Fruit fly (Drosophila melanogaster): Measurements from ENCODE around the gene CG1105.

CG1105 gene

DNA sequence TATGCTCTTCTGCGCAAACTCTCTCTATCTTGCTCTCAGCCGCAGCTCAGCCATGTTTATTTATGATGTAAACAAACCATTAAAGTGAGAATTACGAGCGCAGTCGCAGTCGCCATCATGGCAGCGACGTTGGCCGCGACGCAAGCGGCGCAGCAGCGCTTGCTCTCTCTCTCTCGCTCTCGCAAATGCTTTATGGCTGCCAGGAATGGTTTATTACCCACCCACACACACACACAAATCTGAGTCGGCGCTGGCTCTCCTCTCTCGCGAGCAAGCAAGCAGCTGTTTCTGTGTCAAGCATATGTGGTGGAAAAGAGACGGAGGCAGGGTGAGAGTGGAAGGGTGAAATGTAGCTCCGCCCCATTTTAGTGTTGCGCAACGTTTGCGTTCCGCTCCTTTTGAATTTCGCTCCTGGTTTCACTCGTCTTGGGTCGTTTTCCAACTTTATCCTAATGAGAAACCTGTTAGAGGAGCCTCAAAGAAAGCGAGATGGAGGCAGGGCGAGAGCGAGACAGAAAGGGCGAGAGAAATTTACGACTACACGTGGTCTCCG is 29.6 kb downstream of the CG1105 start (continued):
- TF ChIP-seq Nf-YA (GFP tag; IDR thresholded peaks at IDR 0.05) (no peak), Oli (tag; optimal IDR thresholded peaks at IDR 0.05) (no peak), D19A (tag; optimal IDR thresholded peaks at IDR 0.05) (no peak), abd-A (tag; optimal IDR thresholded peaks at IDR 0.05) (peak; percentile 100), Scr (GFP tag; IDR thresholded peaks at IDR 0.05; ENCODE audit: partially characterized antibody) (peak; percentile 52), PHDP (tag; optimal IDR thresholded peaks at IDR 0.05) (no peak), lab (GFP tag; optimal IDR thresholded peaks at IDR 0.05) (peak; percentile 8), CG42726 (GFP tag; IDR thresholded peaks at IDR 0.05; ENCODE audit: partially characterized antibody) (no peak), CG30403 (GFP tag; optimal IDR thresholded peaks at IDR 0.05) (no peak), crc (GFP tag; optimal IDR thresholded peaks at IDR 0.05) (no peak), trh (GFP tag; optimal IDR thresholded peaks at IDR 0.05) (no peak), CG10147 (GFP tag; optimal IDR thresholded peaks at IDR 0.05) (no peak), ab (GFP tag; optimal IDR thresholded peaks at IDR 0.05) (no peak), CG18476 (GFP tag; optimal IDR thresholded peaks at IDR 0.05) (no peak), gro (GFP tag; optimal IDR thresholded peaks at IDR 0.05) (peak; percentile 31), pros (GFP tag; optimal IDR thresholded peaks at IDR 0.05) (peak; percentile 97), prd (optimal IDR thresholded peaks at IDR 0.05) (no peak), prd (GFP tag; IDR thresholded peaks at IDR 0.05) (no peak), CG7839 (tag; optimal IDR thresholded peaks at IDR 0.05) (no peak), CG9797 (GFP tag; optimal IDR thresholded peaks at IDR 0.05) (no peak), p53 (GFP tag; optimal IDR thresholded peaks at IDR 0.05) (no peak), CG6854 (GFP tag; optimal IDR thresholded peaks at IDR 0.05) (no peak), Hsf (GFP tag; optimal IDR thresholded peaks at IDR 0.05) (no peak), grau (tag; optimal IDR thresholded peaks at IDR 0.05) (no peak), CG13894 (tag; optimal IDR thresholded peaks at IDR 0.05) (peak; percentile 18), bigmax (GFP tag; optimal IDR thresholded peaks at IDR 0.05) (no peak), CG12391 (tag; optimal IDR thresholded peaks at IDR 0.05) (no peak), CG3163 (GFP tag; optimal IDR thresholded peaks at IDR 0.05) (no peak), CG12744 (GFP tag; optimal IDR thresholded peaks at IDR 0.05) (no peak), bcd (GFP tag; optimal IDR thresholded peaks at IDR 0.05) (peak; percentile 1), Atf6 (GFP tag; IDR thresholded peaks at IDR 0.05) (no peak), HmgZ (tag; optimal IDR thresholded peaks at IDR 0.05) (no peak), shn (GFP tag; optimal IDR thresholded peaks at IDR 0.05) (no peak), CG9609 (GFP tag; optimal IDR thresholded peaks at IDR 0.05) (no peak), E2f1 (GFP tag; IDR thresholded peaks at IDR 0.05) (no peak), MTF-1 (GFP tag; optimal IDR thresholded peaks at IDR 0.05; ENCODE audit: borderline replicate concordance) (peak; percentile 22), cwo (GFP tag; optimal IDR thresholded peaks at IDR 0.05) (no peak), CG12104 (GFP tag; optimal IDR thresholded peaks at IDR 0.05) (no peak), Mad (GFP tag; optimal IDR thresholded peaks at IDR 0.05) (no peak), CG5245 (GFP tag; optimal IDR thresholded peaks at IDR 0.05) (no peak), CG1529 (GFP tag; optimal IDR thresholded peaks at IDR 0.05) (no peak), YL-1 (GFP tag; optimal IDR thresholded peaks at IDR 0.05) (no peak), Ada2b (GFP tag; IDR thresholded peaks at IDR 0.05) (no peak), CG15073 (GFP tag; optimal IDR thresholded peaks at IDR 0.05) (no peak), kah (GFP tag; optimal IDR thresholded peaks at IDR 0.05) (peak; percentile 89), Sin3A (optimal IDR thresholded peaks at IDR 0.05) (no peak), CG8359 (GFP tag; optimal IDR thresholded peaks at IDR 0.05; ENCODE audit: borderline replicate concordance) (no peak), Hmr (GFP tag; optimal IDR thresholded peaks at IDR 0.05) (peak; percentile 37), CG16813 (GFP tag; IDR thresholded peaks at IDR 0.05; ENCODE audit: partially characterized antibody) (0 out of 3 replicates have a peak, but pooled peaks have one; percentile 9), gsb-n (tag; optimal IDR thresholded peaks at IDR 0.05) (peak; percentile 62), HLH4C (GFP tag; IDR thresholded peaks at IDR 0.05; ENCODE audit: partially characterized antibody) (peak; percentile 30; the same call in 1 of the 3 replicates)
